Fruit fly (Drosophila melanogaster) Kc167 (cell line): Measurements from ENCODE around the gene Phae2.

ENCODE experiments used
- Sin3A ChIP-seq: fragments of >200 bp; optimal IDR thresholded peaks from 2 replicates; lab custom pipeline; 2018; ENCODE audit warnings: missing external identifiers
- h ChIP-seq: fragments of >200 bp; optimal IDR thresholded peaks from 3 replicates; lab custom pipeline; 2018; ENCODE audit warnings: missing external identifiers
- psq ChIP-seq: fragments of >200 bp; optimal IDR thresholded peaks from 2 replicates; lab custom pipeline; 2017; ENCODE audit warnings: missing external identifiers
- ttk ChIP-seq: sonication (Bioruptor generic); optimal IDR thresholded peaks from 2 replicates; lab custom pipeline; 2017; ENCODE audit warnings: missing external identifiers

- no peak for TF ChIP-seq h (lab: Kevin White, UChicago)
- no peak for TF ChIP-seq psq (lab: Kevin White, UChicago)
- no peak for TF ChIP-seq ttk (lab: Kevin White, UChicago)
- no peak for TF ChIP-seq Sin3A (lab: Kevin White, UChicago)
Measured at dm6 chr2L:12115809-12116208, 4.9 kb downstream of the Phae2 start.
